Worm (Caenorhabditis elegans) whole organism, L3 larva: Measurements from ENCODE around the gene C26B9.5.

Experiments used
- ama-1 ChIP-seq: fragments of 150-350 bp; optimal IDR thresholded peaks from 2 replicates; lab custom pipeline; 2018
- ceh-9 ChIP-seq: sonication (generic microtip); optimal IDR thresholded peaks from 2 replicates; lab custom pipeline; 2018; ENCODE audit warnings: missing biosample characterization, missing genetic modification characterization
- egl-27 ChIP-seq: sonication (generic microtip); optimal IDR thresholded peaks from 4 replicates; lab custom pipeline; 2017; ENCODE audit warnings: missing biosample characterization, missing genetic modification reagents, missing genetic modification characterization
- egl-5 ChIP-seq: fragments of 150-350 bp; optimal IDR thresholded peaks from 2 replicates; lab custom pipeline; 2017; ENCODE audit warnings: missing biosample characterization, missing genetic modification reagents, missing genetic modification characterization, inconsistent platforms
- elt-1 ChIP-seq: fragments of 150-350 bp; optimal IDR thresholded peaks from 2 replicates; lab custom pipeline; 2014; ENCODE audit warnings: missing biosample characterization, missing genetic modification characterization
- elt-2 ChIP-seq: sonication (generic microtip); optimal IDR thresholded peaks from 2 replicates; lab custom pipeline; 2016; ENCODE audit warnings: missing genetic modification reagents, mild to moderate bottlenecking, missing genetic modification characterization, missing compliant biosample characterization
- elt-3 ChIP-seq, 3 experiments: fragments of 150-350 bp in 1 of 3; sonication (generic microtip) in 2 of 3; optimal IDR thresholded peaks; 2 replicates in 2 of 3; 4 replicates in 1 of 3; lab custom pipeline; 2014 to 2017; ENCODE audit warnings: missing biosample characterization in 3 of 3, missing genetic modification characterization in 3 of 3
- eor-1 ChIP-seq, 2 experiments: fragments of 150-350 bp; optimal IDR thresholded peaks; 2 replicates each; lab custom pipeline; 2014 to 2018; ENCODE audit warnings: missing biosample characterization in 2 of 2, missing genetic modification characterization in 2 of 2
- fkh-2 ChIP-seq: fragments of 150-350 bp; optimal IDR thresholded peaks from 2 replicates; lab custom pipeline; 2014; ENCODE audit warnings: missing biosample characterization, missing genetic modification reagents, missing genetic modification characterization
- fos-1 ChIP-seq: fragments of 150-350 bp; optimal IDR thresholded peaks from 2 replicates; lab custom pipeline; 2014; ENCODE audit warnings: missing biosample characterization, missing genetic modification characterization
- hmg-11 ChIP-seq: sonication (generic microtip); optimal IDR thresholded peaks from 2 replicates; lab custom pipeline; 2016; ENCODE audit warnings: missing genetic modification characterization, missing compliant biosample characterization
- jun-1 ChIP-seq: fragments of 150-350 bp; optimal IDR thresholded peaks from 2 replicates; lab custom pipeline; 2014; ENCODE audit warnings: missing biosample characterization, missing genetic modification reagents, missing genetic modification characterization
- lin-15B ChIP-seq: fragments of 150-350 bp; optimal IDR thresholded peaks from 2 replicates; lab custom pipeline; 2014; ENCODE audit warnings: missing biosample characterization, missing genetic modification characterization
- lin-39 ChIP-seq: fragments of 150-350 bp; optimal IDR thresholded peaks from 2 replicates; lab custom pipeline; 2018; ENCODE audit warnings: missing biosample characterization, missing genetic modification reagents, missing genetic modification characterization
- lsy-12 ChIP-seq: sonication (generic microtip); optimal IDR thresholded peaks from 2 replicates; lab custom pipeline; 2016; ENCODE audit warnings: mild to moderate bottlenecking, missing genetic modification characterization, missing compliant biosample characterization
- mdl-1 ChIP-seq: fragments of 150-350 bp; optimal IDR thresholded peaks from 2 replicates; lab custom pipeline; 2014; ENCODE audit warnings: missing biosample characterization, missing genetic modification characterization
- mml-1 ChIP-seq: fragments of 150-350 bp; sonication (generic microtip); optimal IDR thresholded peaks from 3 replicates; lab custom pipeline; 2014; ENCODE audit warnings: missing biosample characterization, missing genetic modification characterization
- nfya-1 ChIP-seq: sonication (generic microtip); optimal IDR thresholded peaks from 2 replicates; lab custom pipeline; 2017; ENCODE audit warnings: missing genetic modification characterization, mild to moderate bottlenecking, missing compliant biosample characterization, antibody characterized with exemption, moderate library complexity; ENCODE audit not compliant: insufficient read depth
- nhr-12 ChIP-seq: fragments of 150-350 bp; optimal IDR thresholded peaks from 2 replicates; lab custom pipeline; 2014; ENCODE audit warnings: missing biosample characterization, missing genetic modification characterization
- nhr-23 ChIP-seq: fragments of 150-350 bp; optimal IDR thresholded peaks from 2 replicates; lab custom pipeline; 2014; ENCODE audit warnings: missing biosample characterization, missing genetic modification reagents, missing genetic modification characterization
- nhr-237 ChIP-seq: fragments of 150-350 bp; optimal IDR thresholded peaks from 2 replicates; lab custom pipeline; 2014; ENCODE audit warnings: missing biosample characterization, missing genetic modification characterization
- nhr-25 ChIP-seq: sonication (generic microtip); optimal IDR thresholded peaks from 2 replicates; lab custom pipeline; 2017; ENCODE audit warnings: missing biosample characterization, missing genetic modification characterization
- nhr-28 ChIP-seq: fragments of 150-350 bp; optimal IDR thresholded peaks from 2 replicates; lab custom pipeline; 2014; ENCODE audit warnings: missing biosample characterization, missing genetic modification characterization
- nhr-76 ChIP-seq: fragments of 150-350 bp; sonication (generic microtip); optimal IDR thresholded peaks from 5 replicates; lab custom pipeline; 2014; ENCODE audit warnings: missing biosample characterization, missing genetic modification characterization
- nhr-77 ChIP-seq: fragments of 150-350 bp; optimal IDR thresholded peaks from 2 replicates; lab custom pipeline; 2014; ENCODE audit warnings: missing biosample characterization, missing genetic modification characterization
- pha-4 ChIP-seq: fragments of 150-350 bp; optimal IDR thresholded peaks from 2 replicates; lab custom pipeline; 2014; ENCODE audit warnings: missing biosample characterization, missing genetic modification reagents, missing genetic modification characterization
- pqm-1 ChIP-seq: fragments of 150-350 bp; optimal IDR thresholded peaks from 2 replicates; lab custom pipeline; 2017; ENCODE audit warnings: missing biosample characterization, missing genetic modification characterization, inconsistent platforms
- snpc-4 ChIP-seq: fragments of 150-350 bp; optimal IDR thresholded peaks from 2 replicates; lab custom pipeline; 2014; ENCODE audit warnings: missing biosample characterization, missing genetic modification characterization
- tbx-2 ChIP-seq: sonication (generic microtip); optimal IDR thresholded peaks from 2 replicates; lab custom pipeline; 2016; ENCODE audit warnings: mild to moderate bottlenecking, missing genetic modification characterization, missing compliant biosample characterization
- unc-39 ChIP-seq: sonication (generic microtip); optimal IDR thresholded peaks from 4 replicates; lab custom pipeline; 2017; ENCODE audit warnings: missing biosample characterization, missing genetic modification characterization
- unc-62 ChIP-seq: fragments of 150-350 bp; sonication (generic microtip); optimal IDR thresholded peaks from 4 replicates; lab custom pipeline; 2014; ENCODE audit warnings: missing biosample characterization, missing genetic modification reagents, missing genetic modification characterization
- zag-1 ChIP-seq: fragments of 150-350 bp; optimal IDR thresholded peaks from 2 replicates; lab custom pipeline; 2014; ENCODE audit warnings: missing biosample characterization, missing genetic modification characterization
- ztf-11 ChIP-seq: fragments of 150-350 bp; optimal IDR thresholded peaks from 2 replicates; lab custom pipeline; 2014; ENCODE audit warnings: missing biosample characterization, missing genetic modification characterization
- ztf-4 ChIP-seq: fragments of 150-350 bp; optimal IDR thresholded peaks from 2 replicates; lab custom pipeline; 2014; ENCODE audit warnings: missing biosample characterization, missing genetic modification characterization

Gene C26B9.5

ce11 chrX:5368220-5368619 lies 38.9 kb downstream of the C26B9.5 start, which contains the start of gene jkk-1:
Gene jkk-1 (plus strand): TSS chrX:5368468.
- TF ChIP-seq nfya-1 (tag; lab: Kevin White, UChicago) = peak; percentile 53
- no peak for TF ChIP-seq nhr-76 (tag; lab: Kevin White, UChicago)
- peak; percentile 25 for TF ChIP-seq hmg-11 (tag; lab: Kevin White, UChicago)
- no peak for TF ChIP-seq mdl-1 (tag; lab: Kevin White, UChicago)
- peak; percentile 78 for TF ChIP-seq lin-39 (tag; lab: Kevin White, UChicago)
- TF ChIP-seq snpc-4 (tag; lab: Kevin White, UChicago) = peak; percentile 26

ce11 chrX:5370605-5371004 lies 41.3 kb downstream of the C26B9.5 start:
- TF ChIP-seq hmg-11 (tag; lab: Kevin White, UChicago) (no peak), pha-4 (tag; lab: Kevin White, UChicago) (no peak), jun-1 (no peak), ztf-4 (tag; lab: Kevin White, UChicago) (no peak), lsy-12 (tag; lab: Kevin White, UChicago) (no peak), unc-62 (no peak), elt-2 (tag; lab: Kevin White, UChicago) (no peak), ceh-9 (tag; lab: Kevin White, UChicago) (no peak), elt-3 (tag; optimal IDR thresholded peaks at IDR 0.05; lab: Kevin White, UChicago) (no peak), pqm-1 (tag; lab: Kevin White, UChicago) (no peak)

ce11 chrX:5372638-5373037 lies 43.4 kb downstream of the C26B9.5 start, which contains the start of gene F35C8.8:
Gene F35C8.8 (minus strand): TSS chrX:5372639.
- no peak for TF ChIP-seq mml-1 (tag; lab: Kevin White, UChicago)
- TF ChIP-seq nfya-1 (tag; lab: Kevin White, UChicago) = no peak
- TF ChIP-seq nhr-23 (tag; lab: Kevin White, UChicago) = no peak
- no peak for TF ChIP-seq unc-62
- no peak for TF ChIP-seq fos-1 (tag; lab: Kevin White, UChicago)
- no peak for TF ChIP-seq elt-1 (tag; lab: Kevin White, UChicago)
- no peak for TF ChIP-seq eor-1 (tag; optimal IDR thresholded peaks at IDR 0.05; lab: Kevin White, UChicago)
- TF ChIP-seq ztf-11 (tag; lab: Kevin White, UChicago) = no peak
- no peak for TF ChIP-seq lsy-12 (tag; lab: Kevin White, UChicago)
- TF ChIP-seq nhr-237 = no peak
- no peak for TF ChIP-seq egl-27 (tag; lab: Kevin White, UChicago)
- TF ChIP-seq egl-5 (tag; lab: Kevin White, UChicago) = no peak

ce11 chrX:5373597-5373996 lies 44.3 kb downstream of the C26B9.5 start:
- TF ChIP-seq ztf-11 (tag; lab: Kevin White, UChicago) (no peak), egl-27 (tag; lab: Kevin White, UChicago) (no peak), zag-1 (no peak), elt-2 (tag; lab: Kevin White, UChicago) (no peak), tbx-2 (tag; lab: Kevin White, UChicago) (no peak), unc-39 (no peak), snpc-4 (tag; lab: Kevin White, UChicago) (no peak), nhr-25 (tag; lab: Kevin White, UChicago) (no peak), nhr-76 (tag; lab: Kevin White, UChicago) (no peak), pqm-1 (tag; lab: Kevin White, UChicago) (no peak), ama-1 (lab: Kevin White, UChicago) (no peak), lin-15B (tag; lab: Kevin White, UChicago) (no peak), egl-5 (tag; lab: Kevin White, UChicago) (no peak), mml-1 (tag; lab: Kevin White, UChicago) (no peak), elt-1 (tag; lab: Kevin White, UChicago) (no peak), unc-62 (no peak), nhr-77 (tag; lab: Kevin White, UChicago) (no peak), nhr-28 (tag; lab: Kevin White, UChicago) (no peak), nhr-12 (tag; lab: Kevin White, UChicago) (no peak)

- no peak for TF ChIP-seq nfya-1 (tag; lab: Kevin White, UChicago)
- TF ChIP-seq pqm-1 (tag; lab: Kevin White, UChicago) = peak; percentile 25
- peak; percentile 58 for TF ChIP-seq elt-2 (tag; lab: Kevin White, UChicago)
- TF ChIP-seq fkh-2 = no peak
- peak; percentile 50 for TF ChIP-seq pha-4 (tag; lab: Kevin White, UChicago)
Observed at ce11 chrX:5374742-5375141, 45.5 kb downstream of the C26B9.5 start, which contains the start of gene sek-4. Gene sek-4 (plus strand): TSS chrX:5375059.
